Worm (Caenorhabditis elegans) whole organism, early embryonic: ENCODE measurements around the gene zzz-1.

Experiments used
- B0310.2 ChIP-seq: sonication (generic microtip); optimal IDR thresholded peaks from 2 replicates; lab custom pipeline; 2016; ENCODE audit warnings: mild to moderate bottlenecking, missing genetic modification characterization, missing compliant biosample characterization
- F13C5.2 ChIP-seq: sonication (generic microtip); optimal IDR thresholded peaks from 2 replicates; lab custom pipeline; 2017; ENCODE audit warnings: mild to moderate bottlenecking, missing genetic modification characterization, inconsistent platforms, missing compliant biosample characterization
- aly-1 ChIP-seq: sonication (generic microtip); optimal IDR thresholded peaks from 2 replicates; lab custom pipeline; 2016; ENCODE audit warnings: missing genetic modification characterization, missing compliant biosample characterization
- ama-1 ChIP-seq: fragments of 150-350 bp; optimal IDR thresholded peaks from 2 replicates; lab custom pipeline; 2014
- ceh-13 ChIP-seq: fragments of 200-800 bp; sonication (Bioruptor generic); optimal IDR thresholded peaks from 2 replicates; lab custom pipeline; 2018; ENCODE audit warnings: mild to moderate bottlenecking, missing genetic modification characterization, missing compliant biosample characterization
- ceh-36 ChIP-seq: sonication (generic microtip); optimal IDR thresholded peaks from 2 replicates; lab custom pipeline; 2016; ENCODE audit warnings: missing genetic modification characterization, inconsistent platforms, missing compliant biosample characterization
- ets-7 ChIP-seq: sonication (generic microtip); optimal IDR thresholded peaks from 2 replicates; lab custom pipeline; 2016; ENCODE audit warnings: missing genotype, missing genetic modification characterization, missing compliant biosample characterization
- flt-1 ChIP-seq: fragments of 200-800 bp; sonication (Bioruptor generic); IDR thresholded peaks from 2 replicates; pipeline ENCODE4 v1.3.6; 2022; ENCODE audit warnings: missing genetic modification characterization, missing compliant biosample characterization
- hmbx-1 ChIP-seq: sonication (generic microtip); optimal IDR thresholded peaks from 2 replicates; lab custom pipeline; 2016; ENCODE audit warnings: mild to moderate bottlenecking, missing genetic modification characterization, missing compliant biosample characterization
- hmg-4 ChIP-seq: fragments of 200-800 bp; sonication (Bioruptor generic); optimal IDR thresholded peaks from 2 replicates; lab custom pipeline; 2018; ENCODE audit warnings: mild to moderate bottlenecking, missing genetic modification characterization, missing compliant biosample characterization
- hnd-1 ChIP-seq: sonication (generic microtip); optimal IDR thresholded peaks from 2 replicates; lab custom pipeline; 2016; ENCODE audit warnings: missing genetic modification characterization, missing compliant biosample characterization
- pes-1 ChIP-seq: fragments of 200-800 bp; sonication (Bioruptor generic); IDR thresholded peaks from 2 replicates; pipeline ENCODE4 v1.3.6; 2022; ENCODE audit warnings: missing genetic modification reagents, missing genetic modification characterization, missing compliant biosample characterization
- scrt-1 ChIP-seq: fragments of 200-800 bp; sonication (Bioruptor generic); IDR thresholded peaks from 2 replicates; pipeline ENCODE4 v1.3.6; 2022; ENCODE audit warnings: missing genetic modification characterization, missing compliant biosample characterization
- sea-1 ChIP-seq: fragments of 200-800 bp; sonication (Bioruptor generic); conservative IDR thresholded peaks from 2 replicates; pipeline ENCODE4 v1.3.6; 2022; ENCODE audit warnings: missing genetic modification characterization, missing compliant biosample characterization
- tbx-11 ChIP-seq: fragments of 200-800 bp; sonication (Bioruptor generic); IDR thresholded peaks from 2 replicates; pipeline ENCODE4 v1.3.6; 2022; ENCODE audit warnings: missing genetic modification characterization, missing compliant biosample characterization
- tbx-37 ChIP-seq: fragments of 200-800 bp; sonication (Bioruptor generic); conservative IDR thresholded peaks from 2 replicates; pipeline ENCODE4 v1.3.6; 2022; ENCODE audit warnings: missing genetic modification reagents, missing genetic modification characterization, missing compliant biosample characterization
- tra-4 ChIP-seq: sonication (generic microtip); optimal IDR thresholded peaks from 2 replicates; lab custom pipeline; 2017; ENCODE audit warnings: missing genetic modification characterization, missing compliant biosample characterization

The zzz-1 gene

DNA sequence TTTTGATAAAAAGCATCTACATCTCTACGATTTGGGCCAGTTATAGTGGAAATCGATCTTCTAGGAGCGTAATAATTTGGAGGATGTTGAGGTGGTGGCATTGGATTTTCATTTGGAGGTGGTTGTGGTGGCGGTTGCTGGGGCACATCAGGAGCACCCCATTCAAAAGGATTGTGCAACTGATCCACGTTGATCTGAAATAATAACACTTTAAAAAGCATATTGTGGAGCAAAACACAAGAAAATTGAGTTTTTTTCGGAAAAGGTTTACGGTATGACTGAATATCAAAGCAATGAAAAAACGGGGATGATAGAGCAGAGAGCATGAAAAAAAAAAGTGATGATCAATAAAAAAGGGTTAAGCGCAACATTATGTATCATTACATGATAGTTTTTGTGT lies 43.4 kb downstream of the zzz-1 start, which contains the start of gene saeg-1:
Gene saeg-1, minus strand, starts transcription at position 101 of the 400 bp plus-strand sequence.
- TF ChIP-seq ceh-36 (tag; lab: Kevin White, UChicago) = no peak
- no peak for TF ChIP-seq hnd-1 (tag; lab: Kevin White, UChicago)
- no peak for TF ChIP-seq aly-1
- no peak for TF ChIP-seq ama-1 (lab: Kevin White, UChicago)
- no peak for TF ChIP-seq B0310.2 (tag; lab: Kevin White, UChicago)
- no peak for TF ChIP-seq ceh-13 (GFP tag; lab: Kevin White, UChicago)
- TF ChIP-seq tbx-37 = no peak
- TF ChIP-seq sea-1 (GFP tag; lab: Robert Waterston, UW) = no peak
- no peak for TF ChIP-seq scrt-1 (GFP tag; lab: Robert Waterston, UW)
- no peak for TF ChIP-seq hmg-4 (GFP tag; lab: Kevin White, UChicago)
- TF ChIP-seq hmbx-1 (tag; lab: Kevin White, UChicago) = no peak
- TF ChIP-seq F13C5.2 (tag; lab: Kevin White, UChicago) = no peak
- no peak for TF ChIP-seq pes-1 (GFP tag; lab: Robert Waterston, UW)
- TF ChIP-seq tbx-11 (GFP tag; lab: Robert Waterston, UW) = no peak
- no peak for TF ChIP-seq tra-4 (tag; lab: Kevin White, UChicago)
- TF ChIP-seq ets-7 (tag; lab: Kevin White, UChicago) = no peak

DNA sequence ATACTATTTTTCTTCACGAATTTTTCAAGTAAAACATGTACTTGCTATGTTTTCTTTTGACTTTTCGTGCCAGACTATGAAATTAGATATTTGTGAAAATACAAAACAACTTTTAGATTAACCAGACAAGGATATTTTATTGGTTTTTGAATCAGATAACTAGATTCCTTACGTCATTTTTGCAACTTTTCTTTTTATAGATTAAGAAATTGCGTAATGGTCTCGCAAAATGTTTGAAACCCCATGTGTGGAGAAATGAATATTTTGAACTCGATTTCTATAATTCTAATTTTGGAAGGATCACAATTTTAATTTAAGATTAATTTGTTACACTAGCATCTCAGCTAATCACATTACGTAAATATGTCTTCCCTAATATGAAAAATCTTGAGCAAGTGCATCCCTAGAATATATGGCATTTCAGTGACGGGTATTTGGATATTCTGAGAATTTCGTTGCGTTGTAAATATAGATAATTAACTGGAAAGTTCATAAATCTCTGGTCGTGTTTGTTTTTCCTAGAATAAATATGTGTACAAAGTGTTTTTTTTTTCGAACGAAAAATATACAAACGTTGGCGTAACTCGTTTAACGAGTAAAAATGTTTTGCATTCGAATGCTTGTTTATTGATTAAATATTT lies 46.4 kb downstream of the zzz-1 start:
- no peak for TF ChIP-seq sea-1 (GFP tag; lab: Robert Waterston, UW)
- no peak for TF ChIP-seq tbx-37
- no peak for TF ChIP-seq tbx-11 (GFP tag; lab: Robert Waterston, UW)

DNA sequence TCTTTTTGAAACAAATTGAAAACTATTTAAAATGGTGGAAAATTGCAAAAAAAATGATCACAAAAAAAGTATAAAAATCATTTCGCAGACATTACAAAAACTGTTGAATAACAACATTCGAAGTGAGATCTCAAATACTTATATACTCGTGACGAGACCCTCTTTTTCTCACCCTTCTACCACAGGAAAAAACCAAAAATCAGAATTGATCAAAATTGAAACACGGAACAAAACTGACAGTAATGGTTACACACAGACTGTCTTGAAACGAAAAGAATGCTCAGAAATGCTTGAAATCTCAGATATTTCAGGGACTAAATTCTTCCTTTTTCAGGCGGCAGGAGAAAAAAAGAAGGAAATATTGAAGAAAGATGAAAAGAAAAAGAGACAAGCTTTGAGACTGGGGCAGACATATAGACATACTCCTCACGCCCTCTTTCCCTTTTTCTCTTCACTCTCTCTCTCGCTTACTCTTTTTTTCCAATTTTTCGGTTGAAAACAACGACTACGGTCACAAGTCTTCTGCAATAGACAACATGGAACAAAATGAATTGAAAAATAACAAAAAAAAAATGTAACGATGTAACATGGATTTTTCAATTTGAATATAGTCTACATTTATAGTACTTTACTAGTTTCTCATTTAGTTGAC lies 47.2 kb downstream of the zzz-1 start:
- TF ChIP-seq flt-1 (GFP tag; lab: Robert Waterston, UW) = no peak

DNA sequence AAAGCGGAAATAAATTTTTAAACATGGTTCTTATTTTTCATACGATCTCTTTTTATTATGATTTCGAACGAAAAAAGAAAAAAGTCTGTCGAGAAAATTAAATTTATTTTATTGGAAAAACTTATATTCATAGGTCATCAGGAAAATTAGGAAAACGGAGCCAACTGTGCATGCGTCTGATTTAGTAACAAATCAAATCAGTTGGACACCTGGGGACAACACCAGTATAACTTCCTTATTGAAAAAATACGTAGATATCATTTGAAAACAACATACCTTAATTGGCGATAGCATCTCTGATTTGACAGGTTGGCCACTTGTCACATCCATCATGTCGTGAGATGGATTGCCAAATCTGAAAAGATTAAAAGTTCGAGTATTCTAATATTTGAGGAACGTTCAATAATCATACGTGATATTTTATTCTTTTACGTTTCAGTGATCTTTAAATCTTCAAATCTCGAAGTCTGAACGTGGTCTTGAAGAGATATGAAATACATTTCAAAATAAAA lies 48.4 kb downstream of the zzz-1 start:
- TF ChIP-seq pes-1 (GFP tag; lab: Robert Waterston, UW) (no peak), ama-1 (lab: Kevin White, UChicago) (no peak)

DNA sequence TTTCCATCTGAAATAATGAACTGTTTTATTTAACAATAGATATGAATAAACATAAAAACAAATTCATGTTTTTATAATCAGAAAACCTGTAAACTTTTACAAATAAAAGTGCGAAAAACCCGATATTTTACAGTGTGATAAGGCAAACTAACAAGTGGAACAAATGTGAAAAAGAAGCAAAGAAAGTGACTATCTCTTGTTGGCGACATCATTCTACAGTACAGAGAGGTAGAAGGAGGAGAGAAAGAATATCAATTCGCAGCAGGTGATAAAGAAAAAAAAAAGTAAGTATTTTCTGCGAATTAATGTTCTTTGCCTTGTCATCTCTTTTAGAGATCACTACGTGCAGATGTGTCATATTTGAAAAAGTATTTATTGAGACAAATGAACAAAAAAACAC lies 49.2 kb downstream of the zzz-1 start:
- no peak for TF ChIP-seq F13C5.2 (tag; lab: Kevin White, UChicago)
- TF ChIP-seq hnd-1 (tag; lab: Kevin White, UChicago) = no peak
- no peak for TF ChIP-seq ceh-13 (GFP tag; lab: Kevin White, UChicago)
- no peak for TF ChIP-seq ama-1 (lab: Kevin White, UChicago)
- TF ChIP-seq aly-1 = no peak
- no peak for TF ChIP-seq ceh-36 (tag; lab: Kevin White, UChicago)
- TF ChIP-seq flt-1 (GFP tag; lab: Robert Waterston, UW) = no peak
- no peak for TF ChIP-seq hmbx-1 (tag; lab: Kevin White, UChicago)
- no peak for TF ChIP-seq pes-1 (GFP tag; lab: Robert Waterston, UW)
- no peak for TF ChIP-seq tra-4 (tag; lab: Kevin White, UChicago)
- TF ChIP-seq scrt-1 (GFP tag; lab: Robert Waterston, UW) = no peak
- TF ChIP-seq tbx-37 = no peak
- no peak for TF ChIP-seq hmg-4 (GFP tag; lab: Kevin White, UChicago)
- no peak for TF ChIP-seq ets-7 (tag; lab: Kevin White, UChicago)
- TF ChIP-seq sea-1 (GFP tag; lab: Robert Waterston, UW) = no peak
- no peak for TF ChIP-seq B0310.2 (tag; lab: Kevin White, UChicago)
- TF ChIP-seq tbx-11 (GFP tag; lab: Robert Waterston, UW) = no peak

DNA sequence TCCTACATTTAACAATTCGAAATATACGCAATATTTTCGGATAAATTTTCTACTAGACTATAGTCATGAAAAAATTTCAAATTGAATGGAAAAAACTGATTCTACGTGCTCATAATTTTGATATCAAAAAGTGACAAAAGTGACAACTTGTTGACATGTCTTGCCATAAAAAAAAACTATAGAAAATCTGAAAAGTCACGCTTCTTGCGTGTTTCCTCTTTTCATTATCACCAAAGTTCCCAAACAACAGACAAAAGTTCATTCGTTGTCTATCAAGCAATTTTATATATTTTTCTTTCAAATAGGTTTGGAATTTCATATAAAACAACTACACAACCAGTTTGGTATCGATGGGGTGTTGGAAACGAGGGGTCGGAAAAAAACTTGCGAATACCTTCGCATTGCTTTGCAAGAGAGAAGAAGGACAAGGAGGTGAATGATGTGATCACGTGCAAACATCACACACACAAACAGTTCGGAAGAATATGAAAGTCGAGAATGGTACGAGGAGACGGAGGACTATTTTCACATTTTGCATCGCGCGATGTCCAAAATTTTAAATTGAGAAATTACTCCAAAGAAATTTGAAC lies 49.8 kb downstream of the zzz-1 start:
- TF ChIP-seq tra-4 (tag; lab: Kevin White, UChicago) (no peak), F13C5.2 (tag; lab: Kevin White, UChicago) (no peak), tbx-37 (no peak), scrt-1 (GFP tag; lab: Robert Waterston, UW) (no peak), flt-1 (GFP tag; lab: Robert Waterston, UW) (no peak), pes-1 (GFP tag; lab: Robert Waterston, UW) (no peak), ceh-13 (GFP tag; lab: Kevin White, UChicago) (no peak), B0310.2 (tag; lab: Kevin White, UChicago) (no peak)

DNA sequence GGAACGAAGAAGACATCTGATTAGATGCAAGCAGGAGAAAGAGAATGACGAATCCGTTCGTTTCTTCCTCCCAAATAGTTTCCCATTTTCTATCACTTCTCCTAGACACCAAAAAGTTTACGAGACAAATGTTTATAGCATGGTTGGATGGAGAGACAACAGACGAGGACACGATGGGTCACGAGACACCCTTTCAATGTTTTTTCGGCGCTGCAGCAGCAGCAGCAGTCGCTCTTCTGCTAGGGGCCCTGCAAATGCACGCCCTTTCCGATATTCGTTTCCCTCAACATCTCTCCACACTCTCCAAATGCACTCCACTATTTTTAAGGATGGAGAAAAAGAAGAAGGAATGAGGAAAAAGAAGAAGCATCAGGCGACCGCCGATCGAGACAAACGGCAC lies 50.6 kb downstream of the zzz-1 start:
- TF ChIP-seq ceh-36 (tag; lab: Kevin White, UChicago) (no peak), sea-1 (GFP tag; lab: Robert Waterston, UW) (no peak), scrt-1 (GFP tag; lab: Robert Waterston, UW) (no peak), F13C5.2 (tag; lab: Kevin White, UChicago) (no peak), hmg-4 (GFP tag; lab: Kevin White, UChicago) (peak; percentile 37)
